Worm (Caenorhabditis elegans): ENCODE data around the gene sru-6.

The sru-6 gene

DNA sequence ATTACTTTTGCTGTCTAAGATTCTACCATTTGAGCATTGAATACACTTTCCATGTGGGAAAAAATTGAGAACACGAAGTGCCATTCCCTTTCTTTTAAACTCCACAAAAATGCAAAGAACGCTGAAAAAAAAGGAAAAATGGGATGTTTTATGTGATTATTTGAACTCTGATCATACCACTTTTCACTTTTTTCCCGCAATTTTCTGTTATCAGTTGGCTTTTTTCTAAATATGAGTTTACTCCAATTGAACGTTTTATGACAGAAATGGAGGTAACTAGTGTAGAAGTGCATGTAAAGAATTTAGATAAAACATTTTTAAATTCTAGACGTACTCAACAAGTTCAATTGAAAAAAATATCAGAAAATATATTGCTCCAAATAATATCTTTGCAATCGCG is 49.0 kb upstream of the sru-6 start:
- TF ChIP-seq Y48G9A.11 (GFP tag; IDR thresholded peaks at IDR 0.05) (no peak), dmd-6 (GFP tag; IDR thresholded peaks at IDR 0.05) (peak; percentile 31), F49E8.2 (tag; optimal IDR thresholded peaks at IDR 0.05; ENCODE audit: borderline replicate concordance) (no peak), F26F4.8 (GFP tag; conservative IDR thresholded peaks at IDR 0.05) (no peak), dve-1 (tag; optimal IDR thresholded peaks at IDR 0.05; ENCODE audit: insufficient read depth) (peak; percentile 47), ztf-11 (tag; optimal IDR thresholded peaks at IDR 0.05) (no peak), spr-3 (GFP tag; optimal IDR thresholded peaks at IDR 0.05) (no peak), lin-39 (tag; optimal IDR thresholded peaks at IDR 0.05) (no peak), ZK546.5 (tag; optimal IDR thresholded peaks at IDR 0.05) (no peak), nhr-6 (tag; optimal IDR thresholded peaks at IDR 0.05) (no peak), lin-29 (GFP tag; IDR thresholded peaks at IDR 0.05) (no peak), ama-1 (optimal IDR thresholded peaks at IDR 0.05) (no peak), nhr-102 (tag; optimal IDR thresholded peaks at IDR 0.05) (no peak), mdl-1 (tag; optimal IDR thresholded peaks at IDR 0.05) (no peak), daf-16 (GFP tag; optimal IDR thresholded peaks at IDR 0.05) (no peak), daf-16 (tag; optimal IDR thresholded peaks at IDR 0.05) (peak; percentile 69), ceh-62 (tag; optimal IDR thresholded peaks at IDR 0.05) (no peak), nhr-77 (tag; optimal IDR thresholded peaks at IDR 0.05) (peak; percentile 37), pqm-1 (tag; optimal IDR thresholded peaks at IDR 0.05) (peak; percentile 6), snpc-1.2 (GFP tag; IDR thresholded peaks at IDR 0.05) (no peak), pha-4 (GFP tag; IDR thresholded peaks at IDR 0.05) (no peak), pha-4 (tag; optimal IDR thresholded peaks at IDR 0.05) (no peak), ceh-82 (tag; optimal IDR thresholded peaks at IDR 0.05) (no peak), aly-2 (tag; optimal IDR thresholded peaks at IDR 0.05) (no peak), nhr-28 (tag; optimal IDR thresholded peaks at IDR 0.05) (peak; percentile 51)

- TF ChIP-seq set-16 (GFP tag; IDR thresholded peaks at IDR 0.05) (no peak), tra-1 (GFP tag; IDR thresholded peaks at IDR 0.05) (peak; percentile 69; the same call in 1 of the 2 replicates), lsy-2 (tag; optimal IDR thresholded peaks at IDR 0.05) (peak in 1 of 2 experiments; percentile 69), mdt-29 (GFP tag; IDR thresholded peaks at IDR 0.05) (peak; percentile 82; the same call in 1 of the 2 replicates), pqm-1 (tag; optimal IDR thresholded peaks at IDR 0.05) (peak; percentile 74), daf-16 (GFP tag; optimal IDR thresholded peaks at IDR 0.05) (peak in 1 of 2 experiments; percentile 77), daf-16 (tag; optimal IDR thresholded peaks at IDR 0.05) (peak; percentile 100), attf-4 (tag; optimal IDR thresholded peaks at IDR 0.05) (no peak), lin-1 (GFP tag; IDR thresholded peaks at IDR 0.05) (0 out of 2 replicates have a peak, but pooled peaks have one; percentile 8), unc-62 (GFP tag; optimal IDR thresholded peaks at IDR 0.05 in 1 of 2) (peak in 1 of 2 experiments; percentile 99), unc-62 (tag; optimal IDR thresholded peaks at IDR 0.05) (no peak), nhr-11 (tag; optimal IDR thresholded peaks at IDR 0.05) (peak; percentile 15), nhr-102 (tag; optimal IDR thresholded peaks at IDR 0.05) (peak; percentile 86), nhr-28 (tag; optimal IDR thresholded peaks at IDR 0.05) (peak; percentile 99), nhr-25 (tag; optimal IDR thresholded peaks at IDR 0.05; ENCODE audit: borderline replicate concordance, insufficient read depth) (peak; percentile 57), sdz-12 (GFP tag; optimal IDR thresholded peaks at IDR 0.05) (peak; percentile 29), lin-38 (GFP tag; IDR thresholded peaks at IDR 0.05) (peak; percentile 56), spr-1 (tag; optimal IDR thresholded peaks at IDR 0.05) (peak; percentile 0), zfp-3 (GFP tag; conservative IDR thresholded peaks at IDR 0.05) (peak; percentile 75; the same call in 1 of the 2 replicates), zfp-2 (tag; optimal IDR thresholded peaks at IDR 0.05) (no peak), egl-43 (GFP tag; IDR thresholded peaks at IDR 0.05) (no peak), pha-4 (GFP tag; IDR thresholded peaks at IDR 0.05) (peak; percentile 59), pha-4 (tag; optimal IDR thresholded peaks at IDR 0.05) (peak; percentile 78), dve-1 (tag; optimal IDR thresholded peaks at IDR 0.05; ENCODE audit: insufficient read depth) (peak; percentile 96), nhr-6 (tag; optimal IDR thresholded peaks at IDR 0.05) (peak; percentile 60), daf-8 (GFP tag; IDR thresholded peaks at IDR 0.05) (no peak), ZK546.5 (tag; optimal IDR thresholded peaks at IDR 0.05) (no peak), hlh-30 (tag; optimal IDR thresholded peaks at IDR 0.05; ENCODE audit: insufficient read depth) (peak; percentile 76), jun-1 (tag; optimal IDR thresholded peaks at IDR 0.05) (peak; percentile 6), Y75B8A.6 (GFP tag; IDR thresholded peaks at IDR 0.05) (no peak), nhr-77 (tag; optimal IDR thresholded peaks at IDR 0.05) (peak; percentile 74), fos-1 (tag; optimal IDR thresholded peaks at IDR 0.05) (no peak), T20F7.1 (GFP tag; optimal IDR thresholded peaks at IDR 0.05) (peak; percentile 58), dmd-8 (GFP tag; IDR thresholded peaks at IDR 0.05) (no peak), dmd-9 (GFP tag; IDR thresholded peaks at IDR 0.05) (no peak)
These were observed 48.3 kb upstream of the sru-6 start for ce11 chrIV:9442106-9442532.

All from whole organism, L4 larva.